Worm (Caenorhabditis elegans): ENCODE results near the gene tbcc-1.

DNA sequence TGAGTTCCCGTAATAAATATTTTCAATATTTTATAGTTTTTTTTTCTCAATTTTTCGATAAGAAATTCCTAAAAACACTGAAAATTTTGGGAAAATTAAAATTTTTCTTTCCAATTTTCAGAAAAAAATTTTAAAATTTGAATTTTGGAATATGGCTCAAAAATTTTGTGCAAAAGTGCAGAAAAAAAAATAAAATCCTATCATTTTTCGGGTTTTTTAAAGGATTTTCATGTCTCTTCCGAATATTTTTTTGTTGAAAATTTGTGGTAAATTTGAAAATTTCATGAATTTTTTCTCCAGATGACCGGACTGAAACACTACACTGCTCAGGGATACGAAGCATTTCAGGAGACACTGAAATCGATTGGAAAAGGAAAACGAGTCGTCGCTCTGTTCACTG lies 46.1 kb downstream of the tbcc-1 start, which contains the start of gene txdc-17:
- TF ChIP-seq nhr-237 (tag; optimal IDR thresholded peaks at IDR 0.05) = no peak
- TF ChIP-seq nhr-11 (tag; optimal IDR thresholded peaks at IDR 0.05) = no peak
- no peak for TF ChIP-seq ceh-82 (tag; optimal IDR thresholded peaks at IDR 0.05)
- no peak for TF ChIP-seq ets-5 (GFP tag; IDR thresholded peaks at IDR 0.05)
- no peak for TF ChIP-seq snpc-4 (tag; optimal IDR thresholded peaks at IDR 0.05)
- TF ChIP-seq nhr-77 (tag; optimal IDR thresholded peaks at IDR 0.05) = no peak

All from whole organism, L1 larva.